Fruit fly (Drosophila melanogaster): ENCODE data around the gene CG10098.
A peak's percentile ranks its signal among the peaks of the same experiment; 100 is the strongest.

Gene CG10098

dm6 chr3R:7086377-7087200, 37.8 kb upstream of the CG10098 start, which contains the start of gene alphaTub84B (continued):
- TF ChIP-seq CG4328 (GFP tag; optimal IDR thresholded peaks at IDR 0.05) (peak; percentile 61), lab (GFP tag; optimal IDR thresholded peaks at IDR 0.05) (peak; percentile 83), CG4360 (GFP tag; IDR thresholded peaks at IDR 0.05) (peak; percentile 42; the same call in 1 of the 2 replicates), Dbx (GFP tag; IDR thresholded peaks at IDR 0.05) (peak; percentile 84), jing (GFP tag; optimal IDR thresholded peaks at IDR 0.05) (no peak), CG11723 (GFP tag; optimal IDR thresholded peaks at IDR 0.05) (peak; percentile 69), Doc3 (GFP tag; IDR thresholded peaks at IDR 0.05; ENCODE audit: partially characterized antibody) (no peak), pita (GFP tag; optimal IDR thresholded peaks at IDR 0.05) (peak; percentile 93), CG1233 (GFP tag; optimal IDR thresholded peaks at IDR 0.05) (peak; percentile 77), Sin3A (optimal IDR thresholded peaks at IDR 0.05) (peak; percentile 24), CG10209 (GFP tag; optimal IDR thresholded peaks at IDR 0.05) (peak; percentile 51), D19B (GFP tag; optimal IDR thresholded peaks at IDR 0.05) (no peak), dan (GFP tag; IDR thresholded peaks at IDR 0.05) (no peak), dmrt11E (tag; optimal IDR thresholded peaks at IDR 0.05) (peak; percentile 16), Atf-2 (GFP tag; optimal IDR thresholded peaks at IDR 0.05) (peak; percentile 75), CG10431 (GFP tag; optimal IDR thresholded peaks at IDR 0.05) (peak; percentile 75), Rfx (GFP tag; IDR thresholded peaks at IDR 0.05) (peak; percentile 65), CG1024 (GFP tag; IDR thresholded peaks at IDR 0.05) (no peak; the same call in 1 of the 2 replicates), ERR (GFP tag; optimal IDR thresholded peaks at IDR 0.05) (peak; percentile 69), gfzf (GFP tag; optimal IDR thresholded peaks at IDR 0.05) (peak; percentile 97), chinmo (GFP tag; IDR thresholded peaks at IDR 0.05; ENCODE audit: partially characterized antibody) (peak; percentile 80; the same call in 2 of the 4 replicates), CG17359 (tag; optimal IDR thresholded peaks at IDR 0.05) (peak; percentile 70), CG1529 (GFP tag; optimal IDR thresholded peaks at IDR 0.05) (peak; percentile 34), CG6272 (GFP tag; IDR thresholded peaks at IDR 0.05) (peak; percentile 39; the same call in 1 of the 2 replicates), Mrtf (GFP tag; IDR thresholded peaks at IDR 0.05) (0 out of 3 replicates have a peak, but pooled peaks have one; percentile 26), prd (optimal IDR thresholded peaks at IDR 0.05) (no peak), prd (GFP tag; IDR thresholded peaks at IDR 0.05) (peak; percentile 23; the same call in 1 of the 3 replicates), CG31365 (tag; optimal IDR thresholded peaks at IDR 0.05) (peak; percentile 33), CG12391 (tag; optimal IDR thresholded peaks at IDR 0.05) (peak; percentile 47), trem (tag; optimal IDR thresholded peaks at IDR 0.05) (peak; percentile 64), Tbp (GFP tag; optimal IDR thresholded peaks at IDR 0.05) (peak; percentile 63), phol (tag; optimal IDR thresholded peaks at IDR 0.05) (peak; percentile 88), CG14667 (GFP tag; IDR thresholded peaks at IDR 0.05) (no peak), CG4730 (GFP tag; IDR thresholded peaks at IDR 0.05) (no peak), CG8944 (GFP tag; optimal IDR thresholded peaks at IDR 0.05) (peak; percentile 31), Trl (optimal IDR thresholded peaks at IDR 0.05) (peak in 1 of 2 experiments; percentile 54), Trl (GFP tag; optimal IDR thresholded peaks at IDR 0.05) (peak; percentile 76), HmgD (GFP tag; optimal IDR thresholded peaks at IDR 0.05) (peak; percentile 72), CG7556 (GFP tag; optimal IDR thresholded peaks at IDR 0.05) (peak; percentile 60), TFAM (GFP tag; optimal IDR thresholded peaks at IDR 0.05) (no peak), org-1 (GFP tag; optimal IDR thresholded peaks at IDR 0.05) (no peak), Adf1 (GFP tag; IDR thresholded peaks at IDR 0.05) (no peak; the same call in 1 of the 2 replicates), h (optimal IDR thresholded peaks at IDR 0.05) (no peak), CG18476 (GFP tag; optimal IDR thresholded peaks at IDR 0.05) (peak; percentile 36), fd102C (GFP tag; optimal IDR thresholded peaks at IDR 0.05) (peak; percentile 69), Mad (GFP tag; optimal IDR thresholded peaks at IDR 0.05) (peak; percentile 66), CG12155 (GFP tag; optimal IDR thresholded peaks at IDR 0.05) (peak; percentile 29), Ets65A (GFP tag) (peak; percentile 95), H2.0 (GFP tag; IDR thresholded peaks at IDR 0.05) (0 out of 2 replicates have a peak, but pooled peaks have one; percentile 23), CG5953 (GFP tag; IDR thresholded peaks at IDR 0.05) (peak; percentile 48; the same call in 1 of the 2 replicates)
